Worm (Caenorhabditis elegans) whole organism, L2 larva: ENCODE results near the gene srr-3.

ENCODE experiments used
- C34F6.9 ChIP-seq: fragments of 150-350 bp; optimal IDR thresholded peaks from 2 replicates; lab custom pipeline; 2014; ENCODE audit warnings: missing biosample characterization, missing genetic modification characterization
- Y55F3AM.14 ChIP-seq: fragments of 200-800 bp; sonication (Bioruptor generic); optimal IDR thresholded peaks from 2 replicates; lab custom pipeline; 2018; ENCODE audit warnings: mild to moderate bottlenecking, missing genetic modification characterization, missing compliant biosample characterization
- alr-1 ChIP-seq: fragments of 150-350 bp; optimal IDR thresholded peaks from 2 replicates; lab custom pipeline; 2014; ENCODE audit warnings: missing biosample characterization, missing genetic modification characterization
- aly-2 ChIP-seq: fragments of 150-350 bp; optimal IDR thresholded peaks from 2 replicates; lab custom pipeline; 2014; ENCODE audit warnings: missing biosample characterization, missing genetic modification characterization
- ama-1 ChIP-seq: fragments of 150-350 bp; optimal IDR thresholded peaks from 2 replicates; lab custom pipeline; 2018; ENCODE audit warnings: inconsistent platforms
- dmd-4 ChIP-seq: sonication (generic microtip); optimal IDR thresholded peaks from 2 replicates; lab custom pipeline; 2017; ENCODE audit warnings: missing biosample characterization, missing genetic modification characterization
- fos-1 ChIP-seq: fragments of 150-350 bp; optimal IDR thresholded peaks from 2 replicates; lab custom pipeline; 2014; ENCODE audit warnings: missing biosample characterization, missing genetic modification characterization
- lin-13 ChIP-seq: fragments of 150-350 bp; optimal IDR thresholded peaks from 2 replicates; lab custom pipeline; 2014; ENCODE audit warnings: missing biosample characterization, missing genetic modification reagents, missing genetic modification characterization
- lsy-2 ChIP-seq, 2 experiments: fragments of 150-350 bp in 1 of 2; sonication (generic microtip) in 1 of 2; optimal IDR thresholded peaks; 2 replicates each; lab custom pipeline; 2014 to 2017; ENCODE audit warnings: missing biosample characterization in 2 of 2, missing genetic modification characterization in 2 of 2
- nhr-12 ChIP-seq: fragments of 150-350 bp; optimal IDR thresholded peaks from 2 replicates; lab custom pipeline; 2014; ENCODE audit warnings: missing biosample characterization, missing genetic modification characterization
- nhr-77 ChIP-seq: fragments of 150-350 bp; optimal IDR thresholded peaks from 2 replicates; lab custom pipeline; 2014; ENCODE audit warnings: missing biosample characterization, missing genetic modification characterization
- sem-4 ChIP-seq: fragments of 150-350 bp; optimal IDR thresholded peaks from 2 replicates; lab custom pipeline; 2014; ENCODE audit warnings: missing biosample characterization, missing genetic modification reagents, missing genetic modification characterization
- snpc-4 ChIP-seq: fragments of 150-350 bp; optimal IDR thresholded peaks from 2 replicates; lab custom pipeline; 2014; ENCODE audit warnings: missing biosample characterization, missing genetic modification characterization
- unc-62 ChIP-seq: fragments of 150-350 bp; optimal IDR thresholded peaks from 2 replicates; lab custom pipeline; 2014; ENCODE audit warnings: missing biosample characterization, missing genetic modification reagents, missing genetic modification characterization

DNA sequence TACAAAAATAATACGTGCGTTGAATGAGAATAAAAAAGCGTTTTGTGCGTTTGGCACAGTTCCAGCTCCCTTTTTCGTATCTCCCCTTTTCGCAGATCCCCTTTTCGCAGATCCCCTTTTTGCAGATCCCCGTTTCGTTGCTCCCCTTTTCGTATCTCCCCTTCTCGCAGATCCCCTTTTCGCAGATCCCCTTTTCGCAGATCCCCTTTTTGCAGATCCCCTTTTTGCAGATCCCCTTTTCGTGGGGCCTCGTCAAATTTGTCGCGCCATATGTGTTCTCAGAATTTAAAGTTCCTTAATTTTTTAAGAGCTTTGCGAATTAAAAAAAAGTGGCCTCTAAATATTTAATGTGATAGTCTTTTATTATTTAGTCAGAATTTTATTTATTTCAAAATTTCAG, 44.4 kb upstream of the srr-3 start, which contains the start of gene Y32B12B.4:
- TF ChIP-seq lsy-2 (tag; optimal IDR thresholded peaks at IDR 0.05; lab: Kevin White, UChicago) = no peak
- no peak for TF ChIP-seq fos-1 (tag; lab: Kevin White, UChicago)
- TF ChIP-seq sem-4 = no peak
- no peak for TF ChIP-seq lin-13
- no peak for TF ChIP-seq alr-1 (tag; lab: Kevin White, UChicago)
- no peak for TF ChIP-seq Y55F3AM.14 (GFP tag; lab: Kevin White, UChicago)
- TF ChIP-seq ama-1 (lab: Kevin White, UChicago) = no peak
- no peak for TF ChIP-seq aly-2
- TF ChIP-seq nhr-12 = no peak
- no peak for TF ChIP-seq C34F6.9 (tag; lab: Kevin White, UChicago)
- TF ChIP-seq snpc-4 (tag; lab: Kevin White, UChicago) = no peak
- no peak for TF ChIP-seq dmd-4
- TF ChIP-seq nhr-77 (tag; lab: Kevin White, UChicago) = no peak
- no peak for TF ChIP-seq unc-62 (GFP tag; lab: Kevin White, UChicago)
